Worm (Caenorhabditis elegans) whole organism, dauer: Measurements from ENCODE around the gene F41D9.2.
"Not testable (repeated sequence)": the region's sequence is repeated elsewhere in the genome, so short reads cannot be mapped to it uniquely, and the experiment has no call there.

Experiments
- unc-62 ChIP-seq: sonication (generic microtip); optimal IDR thresholded peaks from 2 replicates; lab custom pipeline; 2017; ENCODE audit warnings: missing biosample characterization, missing genetic modification reagents, missing genetic modification characterization

The F41D9.2 gene

DNA sequence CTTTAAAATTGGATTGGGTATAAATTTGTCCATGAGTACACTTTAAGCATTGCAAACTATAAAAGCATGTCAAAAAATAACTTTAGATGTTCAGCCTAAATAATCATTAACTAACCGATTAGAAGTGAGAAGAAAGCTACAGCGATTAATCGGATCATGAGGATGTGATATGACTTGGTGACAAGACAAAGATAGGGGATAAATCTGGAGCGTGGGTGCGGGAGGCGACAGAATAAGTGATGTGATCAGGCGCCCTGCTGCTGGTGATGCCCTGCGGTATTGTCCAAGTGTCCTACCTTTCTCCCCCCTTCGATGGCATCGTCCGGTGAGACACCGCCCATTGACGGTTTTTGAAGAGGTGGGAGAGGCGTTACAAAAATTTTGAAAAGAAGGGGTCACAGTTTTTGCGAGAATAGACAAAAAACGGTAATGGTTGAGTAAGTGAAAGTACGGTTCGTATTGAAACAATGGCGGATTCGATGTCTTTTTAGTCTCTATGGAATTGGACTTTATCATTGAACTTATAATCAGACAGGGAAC lies at the start of gene F41D9.2:
TSS of gene F41D9.2 (minus strand) at position 304 of the 540 bp plus-strand sequence.
- no peak for TF ChIP-seq unc-62 (GFP tag; lab: Kevin White, UChicago)

DNA sequence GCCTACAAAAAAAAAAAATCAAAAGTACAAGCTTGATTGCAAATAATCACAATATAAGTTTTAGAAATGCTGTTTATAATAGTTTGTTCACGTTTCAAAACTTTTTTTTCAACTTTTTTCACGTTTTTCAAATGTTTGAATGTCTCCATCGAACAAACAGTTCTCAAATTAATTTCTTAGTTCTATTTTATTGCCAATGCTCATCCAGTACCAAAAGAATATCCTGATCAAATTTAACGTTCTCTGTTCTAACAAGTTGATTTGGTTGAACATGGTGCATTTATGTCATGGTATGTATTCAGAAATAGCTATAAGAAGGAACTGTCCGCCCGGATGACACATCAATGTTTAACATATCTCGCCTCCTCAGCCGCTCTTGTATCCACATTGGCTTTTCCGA lies 47.6 kb upstream of the F41D9.2 start, which contains the start of gene kin-9:
TSS of gene kin-9 (plus strand) at position 301 of the 400 bp plus-strand sequence.
- TF ChIP-seq unc-62 (GFP tag; lab: Kevin White, UChicago), result no peak

DNA sequence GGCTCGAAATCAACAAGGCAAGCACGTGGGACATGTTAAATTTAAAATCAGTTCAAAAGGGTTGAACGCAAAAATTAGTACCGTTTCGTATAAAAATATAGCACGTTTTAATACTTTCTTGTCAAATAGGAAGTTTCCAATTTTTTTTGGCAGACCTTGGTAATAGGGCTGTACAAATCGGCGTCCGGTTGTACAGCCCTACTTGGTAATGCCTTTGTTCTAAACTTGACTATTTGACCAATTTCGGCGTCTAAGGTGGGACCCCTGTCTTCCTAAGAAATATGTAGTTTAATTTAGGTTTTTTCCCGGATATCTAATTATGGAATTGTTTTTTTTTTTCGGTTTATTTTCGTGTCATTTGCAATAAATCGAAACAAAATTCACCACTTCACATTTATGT lies 44.8 kb upstream of the F41D9.2 start:
- TF ChIP-seq unc-62 (GFP tag; lab: Kevin White, UChicago), result no peak

DNA sequence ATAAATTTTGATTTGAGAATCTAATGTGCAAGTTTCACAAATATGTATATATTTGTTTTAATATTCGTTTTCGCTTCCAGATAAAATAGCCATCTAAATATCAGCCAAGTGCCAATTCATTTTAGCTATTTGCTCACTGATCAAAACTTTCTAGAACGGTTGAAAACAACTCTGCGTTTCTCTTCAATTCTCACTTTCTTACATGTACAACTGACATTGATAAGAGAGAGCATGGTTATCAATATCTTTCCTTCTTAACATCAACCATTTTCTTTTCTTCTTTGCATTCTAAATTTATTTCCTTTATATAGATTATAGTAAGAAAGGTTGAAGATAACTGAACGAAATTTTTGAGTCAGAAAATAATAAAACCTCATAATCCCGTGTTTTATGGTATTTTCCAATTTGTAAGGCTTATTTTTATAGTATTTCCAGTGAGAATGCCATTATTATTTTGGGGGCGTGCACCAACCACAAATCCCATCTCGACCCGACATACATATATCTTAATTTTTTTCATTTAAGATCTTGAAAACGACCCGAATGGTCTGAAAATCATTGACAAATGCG lies 43.7 kb upstream of the F41D9.2 start, which contains the start of gene F08F1.3:
TSS of gene F08F1.3 (plus strand) at position 520 of the 570 bp plus-strand sequence.
- no peak for TF ChIP-seq unc-62 (GFP tag; lab: Kevin White, UChicago)

DNA sequence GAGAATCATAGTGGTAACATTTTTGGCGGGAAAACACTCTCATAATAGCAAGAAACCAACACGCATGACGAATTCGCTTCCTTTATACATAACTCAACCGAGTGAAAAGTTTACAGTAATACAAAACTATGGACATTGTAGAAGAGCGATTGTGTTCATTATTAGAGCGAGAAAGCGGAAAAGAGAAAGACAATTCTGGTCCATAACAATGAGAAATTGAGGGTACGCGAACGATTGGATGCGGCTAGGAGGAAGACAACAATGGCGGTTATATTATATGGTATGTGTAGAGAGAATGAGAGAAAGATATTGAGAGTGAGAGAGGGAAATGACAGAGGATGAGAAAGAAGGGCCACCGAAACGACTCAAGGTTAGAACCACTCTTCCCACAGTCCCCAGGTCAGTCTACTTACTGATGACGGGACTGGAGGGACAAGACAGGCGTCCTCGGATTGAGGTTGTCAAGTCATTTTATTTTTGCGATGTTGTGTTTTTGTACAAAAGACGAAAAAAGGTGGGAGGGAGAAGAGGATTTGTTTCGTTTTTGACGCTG lies 41.5 kb upstream of the F41D9.2 start:
- no peak for TF ChIP-seq unc-62 (GFP tag; lab: Kevin White, UChicago)

DNA sequence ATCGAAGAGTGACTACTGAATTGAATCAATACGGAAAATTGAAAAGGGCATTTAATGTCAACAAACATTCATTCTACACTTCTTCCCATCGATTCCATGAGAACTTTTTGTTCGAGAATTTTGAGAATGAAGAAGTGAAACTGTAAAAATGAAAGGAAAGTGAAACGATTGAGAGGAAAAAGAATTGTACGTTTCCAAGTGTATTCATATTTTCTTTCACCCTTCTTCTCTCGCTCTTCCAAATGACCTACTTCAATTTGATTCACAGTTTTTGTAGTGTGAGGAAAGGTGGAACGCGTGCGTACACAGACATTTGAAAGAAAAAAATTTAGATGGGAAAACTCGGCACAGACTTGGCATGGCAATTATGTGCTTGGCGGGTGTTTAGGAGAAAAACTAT lies 39.5 kb upstream of the F41D9.2 start:
- TF ChIP-seq unc-62 (GFP tag; lab: Kevin White, UChicago), result no peak

DNA sequence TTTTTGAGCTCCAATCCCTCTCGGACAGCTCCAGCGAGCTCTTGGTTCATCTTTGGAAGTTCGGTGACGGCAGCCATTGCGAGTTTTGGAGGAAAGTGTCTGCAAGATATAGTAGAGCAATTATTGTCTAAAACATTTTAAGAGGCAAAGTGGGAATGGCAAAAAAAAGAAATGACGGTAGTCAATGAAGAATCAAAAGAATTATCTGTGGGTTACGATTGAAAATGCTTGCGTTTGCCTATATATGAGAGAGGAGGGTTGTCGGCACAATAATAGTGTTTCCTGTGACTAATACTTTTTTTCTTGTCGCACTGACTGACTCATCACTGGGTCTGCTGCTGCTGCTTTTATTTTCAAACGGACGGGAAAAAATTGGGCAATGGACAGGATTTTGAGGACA lies 38.9 kb upstream of the F41D9.2 start, which contains the start of gene tth-1:
TSS of gene tth-1 (minus strand) at position 101 of the 400 bp plus-strand sequence.
- no peak for TF ChIP-seq unc-62 (GFP tag; lab: Kevin White, UChicago)

DNA sequence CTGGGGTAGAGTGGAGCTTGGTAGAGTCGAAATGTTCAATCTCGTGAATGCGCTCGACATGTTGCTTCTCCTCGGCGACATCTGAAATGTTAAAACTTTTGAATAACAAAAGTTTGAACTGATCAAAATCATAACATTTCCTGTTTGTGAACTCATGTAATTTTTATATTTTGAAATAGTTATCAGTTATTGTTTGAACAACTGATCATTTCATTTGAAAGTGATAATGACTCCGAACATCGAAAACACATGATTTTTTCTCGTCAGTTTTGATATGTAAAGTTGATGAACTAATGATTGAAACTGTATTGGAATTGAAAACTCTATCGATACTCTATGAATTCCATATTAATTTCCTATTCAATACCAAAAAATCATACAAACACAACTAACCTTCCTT lies 38.5 kb upstream of the F41D9.2 start:
- no peak for TF ChIP-seq unc-62 (GFP tag; lab: Kevin White, UChicago)

DNA sequence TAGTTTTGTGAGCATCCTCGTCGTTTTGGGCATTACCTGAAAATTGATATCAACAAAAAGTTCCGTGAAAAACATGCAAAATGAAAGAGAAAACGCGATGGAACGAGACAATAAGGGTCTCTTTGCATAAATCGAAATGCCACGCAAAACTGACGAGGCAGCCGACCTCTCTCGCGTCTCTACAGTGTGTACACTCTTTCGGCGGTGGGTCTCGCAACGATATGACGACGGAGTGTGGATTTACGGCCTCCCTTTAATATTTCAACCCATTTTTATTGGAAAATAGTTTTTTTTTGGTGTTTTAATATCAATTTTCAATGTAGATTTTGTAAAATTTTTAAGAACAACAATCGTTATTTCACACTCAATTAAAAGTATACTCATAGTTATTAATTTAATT lies 37.3 kb upstream of the F41D9.2 start, which contains the start of gene tag-123:
TSS of gene tag-123 (minus strand) at position 36 of the 400 bp plus-strand sequence.
- TF ChIP-seq unc-62 (GFP tag; lab: Kevin White, UChicago), result no peak

DNA sequence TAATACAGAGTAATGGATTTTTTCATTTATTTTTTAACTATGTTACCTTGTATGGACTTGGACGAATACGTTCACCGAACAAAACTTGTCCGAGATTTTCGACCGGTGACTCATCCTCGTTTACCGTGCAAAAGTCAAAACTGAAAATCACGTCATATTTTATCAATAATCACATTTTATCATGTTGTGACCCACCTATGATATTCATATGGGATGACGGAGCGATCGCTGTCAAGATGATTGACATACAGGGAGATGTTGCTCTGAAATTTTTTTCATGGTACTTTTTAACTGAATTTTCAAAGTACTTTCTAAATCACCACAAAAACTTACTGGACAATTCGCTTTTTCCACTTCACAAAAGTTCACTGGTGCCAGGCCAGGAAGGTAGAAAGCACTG lies 36.8 kb upstream of the F41D9.2 start:
- no peak for TF ChIP-seq unc-62 (GFP tag; lab: Kevin White, UChicago)

DNA sequence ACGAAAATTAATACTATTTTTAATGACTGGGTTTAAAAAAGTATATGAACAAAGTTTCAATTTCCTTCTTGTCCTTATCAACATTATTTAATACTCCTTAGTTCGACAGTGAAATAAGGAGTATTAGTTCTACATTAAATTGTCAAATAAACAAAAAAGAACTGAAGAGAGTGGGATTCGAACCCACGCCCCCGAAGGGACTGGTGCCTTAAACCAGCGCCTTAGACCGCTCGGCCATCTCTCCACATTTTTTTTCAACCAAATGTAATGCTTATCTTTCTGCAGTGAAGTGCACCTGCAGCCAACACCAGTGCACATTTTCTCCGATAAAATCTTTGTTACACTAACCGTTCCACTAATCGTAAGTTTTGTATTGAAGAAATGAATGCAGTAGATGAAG lies 34.5 kb upstream of the F41D9.2 start:
- no peak for TF ChIP-seq unc-62 (GFP tag; lab: Kevin White, UChicago)

DNA sequence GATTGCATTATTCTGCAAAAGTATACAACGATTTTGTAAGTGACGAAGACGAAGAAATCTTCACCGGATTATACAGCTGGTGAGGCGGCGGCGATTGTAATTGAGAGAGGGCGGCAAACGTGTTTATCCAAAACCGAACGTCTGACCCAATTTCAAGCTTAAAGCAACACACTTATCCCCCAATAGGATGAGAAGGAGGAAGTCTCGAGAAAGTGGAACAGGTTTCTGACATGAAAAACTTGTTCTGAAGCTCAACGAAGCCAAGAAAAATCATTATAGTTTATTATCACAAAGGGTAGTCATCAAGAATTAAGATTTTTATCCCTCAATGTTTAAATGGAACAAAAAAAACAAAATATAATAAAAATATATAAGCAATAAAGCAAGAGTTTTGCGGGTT lies 33.6 kb upstream of the F41D9.2 start, which contains the start of gene spp-13:
TSS of gene spp-13 (minus strand) at position 143 of the 400 bp plus-strand sequence.
- no peak for TF ChIP-seq unc-62 (GFP tag; lab: Kevin White, UChicago)

DNA sequence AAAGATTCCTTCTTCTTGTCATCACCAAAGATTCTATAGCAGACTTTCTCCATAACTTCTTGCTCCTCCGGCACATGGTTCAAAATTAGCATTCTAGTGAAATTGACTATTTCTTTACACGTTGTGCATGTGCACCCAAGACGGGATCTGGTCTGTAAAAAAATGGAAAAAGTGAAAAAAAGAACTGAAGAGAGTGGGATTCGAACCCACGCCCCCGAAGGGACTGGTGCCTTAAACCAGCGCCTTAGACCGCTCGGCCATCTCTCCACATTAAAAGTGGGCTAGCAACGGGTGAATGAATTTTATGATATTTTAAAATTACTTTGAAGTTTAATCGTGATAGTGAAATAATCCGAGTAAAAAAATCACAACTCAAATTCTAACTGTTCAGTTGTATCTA lies 33.0 kb upstream of the F41D9.2 start:
- TF ChIP-seq unc-62 (GFP tag; lab: Kevin White, UChicago), result no peak

DNA sequence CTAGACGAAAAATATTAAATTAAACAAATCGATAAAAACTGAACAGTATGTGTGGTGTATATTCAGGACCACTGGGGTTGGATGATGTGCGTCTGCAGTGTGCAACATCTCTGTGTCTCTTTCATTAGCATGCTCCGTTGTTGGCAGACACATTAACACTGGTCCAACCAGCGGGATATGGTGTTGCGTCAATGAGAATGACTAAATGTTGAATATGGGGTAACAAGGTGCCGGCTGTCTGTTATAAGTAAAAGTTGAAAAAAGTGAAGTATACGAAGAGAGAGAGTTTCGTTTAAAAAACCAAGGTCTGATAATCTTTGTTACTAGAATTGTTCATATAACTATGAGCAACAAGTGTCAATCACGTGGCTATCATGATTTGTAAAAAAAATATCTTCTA lies 32.1 kb upstream of the F41D9.2 start, which contains the start of gene ced-8:
TSS of gene ced-8 (minus strand) at position 101 of the 400 bp plus-strand sequence.
- no peak for TF ChIP-seq unc-62 (GFP tag; lab: Kevin White, UChicago)

DNA sequence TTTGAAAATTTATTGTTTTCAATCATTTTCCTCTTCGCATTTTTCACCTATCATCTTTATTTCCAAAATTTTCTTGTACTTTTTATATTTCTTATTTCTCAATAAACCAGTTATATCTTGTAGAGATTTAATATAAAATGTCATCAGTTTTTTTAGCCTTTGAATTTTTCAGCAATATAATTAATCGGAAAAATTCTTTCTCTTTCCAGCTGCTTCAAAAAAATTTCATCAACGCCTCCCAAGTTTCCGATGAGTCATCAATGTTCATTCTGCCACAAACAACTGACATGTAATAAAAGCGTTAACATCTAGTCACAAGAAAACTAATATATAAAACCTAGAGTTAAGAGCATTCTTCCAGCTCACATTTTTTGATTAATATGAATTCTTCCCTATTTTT lies 28.4 kb upstream of the F41D9.2 start, which contains the start of gene F08F1.4:
TSS of gene F08F1.4 (plus strand) at position 301 of the 400 bp plus-strand sequence.
- no peak for TF ChIP-seq unc-62 (GFP tag; lab: Kevin White, UChicago)

DNA sequence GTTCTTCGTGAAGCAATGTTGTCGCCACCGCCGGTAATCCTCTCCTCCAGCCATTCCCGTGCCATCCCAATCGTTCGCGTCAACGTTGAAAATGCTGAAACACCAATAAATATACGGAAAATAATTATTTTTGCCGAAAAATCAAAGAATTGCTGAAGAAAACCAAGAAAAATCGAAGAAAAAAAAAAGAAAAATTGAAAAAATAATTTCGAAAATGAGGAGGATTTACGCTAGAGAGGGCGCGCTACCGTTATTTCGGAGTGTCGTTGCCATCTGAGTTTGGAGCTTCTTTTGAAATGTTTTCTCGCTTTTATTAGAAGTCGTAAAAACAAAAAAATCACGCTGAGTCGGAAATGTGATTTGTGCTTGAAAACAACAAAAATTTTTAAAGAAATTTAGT lies 26.0 kb upstream of the F41D9.2 start, which contains the start of gene F08F1.9:
TSS of gene F08F1.9 (minus strand) at position 101 of the 400 bp plus-strand sequence.
- not testable (repeated sequence) for TF ChIP-seq unc-62 (GFP tag; lab: Kevin White, UChicago)
